Worm (Caenorhabditis elegans) whole organism, L2 larva: ENCODE data around the gene srh-40.
A peak's percentile ranks its signal among the peaks of the same experiment; 100 is the strongest.

ENCODE experiments used
- C34F6.9 ChIP-seq: fragments of 150-350 bp; optimal IDR thresholded peaks from 2 replicates; lab custom pipeline; 2014; ENCODE audit warnings: missing biosample characterization, missing genetic modification characterization
- F13H6.1 ChIP-seq: sonication (generic microtip); optimal IDR thresholded peaks from 2 replicates; lab custom pipeline; 2016; ENCODE audit warnings: missing genetic modification characterization, missing compliant biosample characterization
- R02D3.7 ChIP-seq: fragments of 150-350 bp; optimal IDR thresholded peaks from 2 replicates; lab custom pipeline; 2014; ENCODE audit warnings: missing biosample characterization, missing genetic modification characterization
- Y55F3AM.14 ChIP-seq: fragments of 200-800 bp; sonication (Bioruptor generic); optimal IDR thresholded peaks from 2 replicates; lab custom pipeline; 2018; ENCODE audit warnings: mild to moderate bottlenecking, missing genetic modification characterization, missing compliant biosample characterization
- ZK546.5 ChIP-seq: sonication (generic microtip); optimal IDR thresholded peaks from 2 replicates; lab custom pipeline; 2017; ENCODE audit warnings: missing biosample characterization, missing genetic modification characterization
- alr-1 ChIP-seq: fragments of 150-350 bp; optimal IDR thresholded peaks from 2 replicates; lab custom pipeline; 2014; ENCODE audit warnings: missing biosample characterization, missing genetic modification characterization
- ama-1 ChIP-seq: fragments of 150-350 bp; optimal IDR thresholded peaks from 2 replicates; lab custom pipeline; 2018; ENCODE audit warnings: inconsistent platforms
- blmp-1 ChIP-seq: sonication (generic microtip); optimal IDR thresholded peaks from 2 replicates; lab custom pipeline; 2017; ENCODE audit warnings: missing genetic modification characterization, mild to moderate bottlenecking, missing compliant biosample characterization, antibody characterized with exemption, moderate library complexity; ENCODE audit not compliant: insufficient read depth
- ceh-16 ChIP-seq: fragments of 150-350 bp; optimal IDR thresholded peaks from 2 replicates; lab custom pipeline; 2014; ENCODE audit warnings: missing biosample characterization, missing genetic modification characterization
- crh-2 ChIP-seq: sonication (generic microtip); optimal IDR thresholded peaks from 2 replicates; lab custom pipeline; 2017; ENCODE audit warnings: missing biosample characterization, missing genetic modification characterization
- egl-27 ChIP-seq: sonication (generic microtip); optimal IDR thresholded peaks from 3 replicates; lab custom pipeline; 2017; ENCODE audit warnings: missing biosample characterization, missing genetic modification reagents, missing genetic modification characterization
- elt-3 ChIP-seq: sonication (generic microtip); optimal IDR thresholded peaks from 2 replicates; lab custom pipeline; 2017; ENCODE audit warnings: missing biosample characterization, missing genetic modification characterization
- fos-1 ChIP-seq: fragments of 150-350 bp; optimal IDR thresholded peaks from 2 replicates; lab custom pipeline; 2014; ENCODE audit warnings: missing biosample characterization, missing genetic modification characterization
- gmeb-1 ChIP-seq: fragments of 150-350 bp; optimal IDR thresholded peaks from 2 replicates; lab custom pipeline; 2014; ENCODE audit warnings: missing biosample characterization, missing genetic modification characterization
- lin-11 ChIP-seq: fragments of 150-350 bp; sonication (generic microtip); optimal IDR thresholded peaks from 2 replicates; lab custom pipeline; 2014; ENCODE audit warnings: missing biosample characterization, missing genetic modification characterization, inconsistent platforms, mixed read lengths
- lin-13 ChIP-seq: fragments of 150-350 bp; optimal IDR thresholded peaks from 2 replicates; lab custom pipeline; 2014; ENCODE audit warnings: missing biosample characterization, missing genetic modification reagents, missing genetic modification characterization
- lin-39 ChIP-seq: fragments of 150-350 bp; optimal IDR thresholded peaks from 2 replicates; lab custom pipeline; 2014; ENCODE audit warnings: missing biosample characterization, missing genetic modification reagents, missing genetic modification characterization
- lsy-2 ChIP-seq, 2 experiments: fragments of 150-350 bp in 1 of 2; sonication (generic microtip) in 1 of 2; optimal IDR thresholded peaks; 2 replicates each; lab custom pipeline; 2014 to 2017; ENCODE audit warnings: missing biosample characterization in 2 of 2, missing genetic modification characterization in 2 of 2
- mab-5 ChIP-seq: fragments of 150-350 bp; optimal IDR thresholded peaks from 2 replicates; lab custom pipeline; 2014; ENCODE audit warnings: missing biosample characterization, missing genetic modification characterization
- mdl-1 ChIP-seq, 2 experiments: fragments of 150-350 bp in 1 of 2; sonication (generic microtip) in 1 of 2; optimal IDR thresholded peaks; 2 replicates each; lab custom pipeline; 2017; ENCODE audit warnings: missing biosample characterization in 2 of 2, missing genetic modification characterization in 2 of 2
- nhr-10 ChIP-seq: sonication (generic microtip); optimal IDR thresholded peaks from 2 replicates; lab custom pipeline; 2017; ENCODE audit warnings: missing biosample characterization, missing genetic modification characterization
- nhr-12 ChIP-seq: fragments of 150-350 bp; optimal IDR thresholded peaks from 2 replicates; lab custom pipeline; 2014; ENCODE audit warnings: missing biosample characterization, missing genetic modification characterization
- nhr-129 ChIP-seq: fragments of 150-350 bp; optimal IDR thresholded peaks from 2 replicates; lab custom pipeline; 2014; ENCODE audit warnings: missing biosample characterization, missing genetic modification characterization
- nhr-21 ChIP-seq: fragments of 150-350 bp; optimal IDR thresholded peaks from 2 replicates; lab custom pipeline; 2014; ENCODE audit warnings: missing biosample characterization, missing genetic modification characterization
- nhr-23 ChIP-seq: fragments of 150-350 bp; optimal IDR thresholded peaks from 2 replicates; lab custom pipeline; 2014; ENCODE audit warnings: missing biosample characterization, missing genetic modification reagents, missing genetic modification characterization
- nhr-25 ChIP-seq: fragments of 150-350 bp; sonication (generic microtip); optimal IDR thresholded peaks from 3 replicates; lab custom pipeline; 2014; ENCODE audit warnings: missing biosample characterization, missing genetic modification characterization
- nhr-6 ChIP-seq: fragments of 150-350 bp; optimal IDR thresholded peaks from 2 replicates; lab custom pipeline; 2014; ENCODE audit warnings: missing biosample characterization, missing genetic modification characterization
- nhr-77 ChIP-seq: fragments of 150-350 bp; optimal IDR thresholded peaks from 2 replicates; lab custom pipeline; 2014; ENCODE audit warnings: missing biosample characterization, missing genetic modification characterization
- peb-1 ChIP-seq: fragments of 150-350 bp; optimal IDR thresholded peaks from 2 replicates; lab custom pipeline; 2014; ENCODE audit warnings: missing biosample characterization, missing genetic modification characterization
- sem-4 ChIP-seq: fragments of 150-350 bp; optimal IDR thresholded peaks from 2 replicates; lab custom pipeline; 2014; ENCODE audit warnings: missing biosample characterization, missing genetic modification reagents, missing genetic modification characterization
- skn-1 ChIP-seq: sonication (generic microtip); optimal IDR thresholded peaks from 2 replicates; lab custom pipeline; 2017; ENCODE audit warnings: missing biosample characterization, missing genetic modification characterization
- sma-3 ChIP-seq: sonication (generic microtip); optimal IDR thresholded peaks from 2 replicates; lab custom pipeline; 2016; ENCODE audit warnings: missing genetic modification reagents, missing genetic modification characterization, missing compliant biosample characterization
- sma-9 ChIP-seq, 2 experiments: fragments of 150-350 bp in 1 of 2; sonication (generic microtip) in 1 of 2; optimal IDR thresholded peaks; 2 replicates each; lab custom pipeline; 2014 to 2016; ENCODE audit warnings: missing genetic modification characterization in 2 of 2, mild to moderate bottlenecking in 1 of 2, missing biosample characterization in 1 of 2, missing compliant biosample characterization in 1 of 2, missing genetic modification reagents in 1 of 2, moderate library complexity in 1 of 2
- snpc-4 ChIP-seq: fragments of 150-350 bp; optimal IDR thresholded peaks from 2 replicates; lab custom pipeline; 2014; ENCODE audit warnings: missing biosample characterization, missing genetic modification characterization
- unc-39 ChIP-seq: fragments of 150-350 bp; optimal IDR thresholded peaks from 2 replicates; lab custom pipeline; 2014; ENCODE audit warnings: missing biosample characterization, missing genetic modification characterization
- unc-55 ChIP-seq: fragments of 150-350 bp; sonication (generic microtip); optimal IDR thresholded peaks from 3 replicates; lab custom pipeline; 2014; ENCODE audit warnings: missing biosample characterization, missing genetic modification reagents, missing genetic modification characterization
- unc-62 ChIP-seq: fragments of 150-350 bp; optimal IDR thresholded peaks from 2 replicates; lab custom pipeline; 2014; ENCODE audit warnings: missing biosample characterization, missing genetic modification reagents, missing genetic modification characterization
- zag-1 ChIP-seq: fragments of 150-350 bp; optimal IDR thresholded peaks from 2 replicates; lab custom pipeline; 2014; ENCODE audit warnings: missing biosample characterization, missing genetic modification characterization
- ztf-4 ChIP-seq: fragments of 150-350 bp; optimal IDR thresholded peaks from 2 replicates; lab custom pipeline; 2014; ENCODE audit warnings: missing biosample characterization, missing genetic modification characterization

Gene srh-40

ce11 chrIII:6604317-6604716, 6.3 kb upstream of the srh-40 start:
- TF ChIP-seq crh-2 (tag; lab: Kevin White, UChicago) (peak; percentile 18), fos-1 (tag; lab: Kevin White, UChicago) (peak; percentile 62), mdl-1 (tag; optimal IDR thresholded peaks at IDR 0.05; lab: Kevin White, UChicago) (no peak), sma-9 (GFP tag; optimal IDR thresholded peaks at IDR 0.05; lab: Kevin White, UChicago) (peak; percentile 29), sma-9 (tag; optimal IDR thresholded peaks at IDR 0.05; lab: Kevin White, UChicago) (no peak), unc-39 (no peak), blmp-1 (tag; lab: Kevin White, UChicago) (peak; percentile 18), skn-1 (tag; lab: Kevin White, UChicago) (no peak)

ce11 chrIII:6605442-6605992, 5.1 kb upstream of the srh-40 start:
- no peak for TF ChIP-seq gmeb-1 (tag; lab: Kevin White, UChicago)
- TF ChIP-seq R02D3.7 (tag; lab: Kevin White, UChicago), result no peak
- peak; percentile 63 for TF ChIP-seq sma-9 (GFP tag; optimal IDR thresholded peaks at IDR 0.05; lab: Kevin White, UChicago)
- no peak for TF ChIP-seq sma-9 (tag; optimal IDR thresholded peaks at IDR 0.05; lab: Kevin White, UChicago)
- TF ChIP-seq sem-4 (tag; lab: Kevin White, UChicago), result no peak
- no peak for TF ChIP-seq F13H6.1 (tag; lab: Kevin White, UChicago)
- no peak for TF ChIP-seq nhr-129 (tag; lab: Kevin White, UChicago)
- no peak for TF ChIP-seq nhr-77 (tag; lab: Kevin White, UChicago)
- no peak for TF ChIP-seq nhr-23 (tag; lab: Kevin White, UChicago)
- peak; percentile 3 for TF ChIP-seq fos-1 (tag; lab: Kevin White, UChicago)
- TF ChIP-seq ZK546.5 (tag; lab: Kevin White, UChicago), result no peak

- TF ChIP-seq gmeb-1 (tag; lab: Kevin White, UChicago), result peak; percentile 55
- TF ChIP-seq unc-55 (GFP tag; lab: Kevin White, UChicago), result peak; percentile 86
- TF ChIP-seq sma-9 (GFP tag; optimal IDR thresholded peaks at IDR 0.05; lab: Kevin White, UChicago), result peak; percentile 86
- no peak for TF ChIP-seq sma-9 (tag; optimal IDR thresholded peaks at IDR 0.05; lab: Kevin White, UChicago)
- no peak for TF ChIP-seq nhr-10 (tag; lab: Kevin White, UChicago)
- TF ChIP-seq mab-5 (tag; lab: Kevin White, UChicago), result peak; percentile 63
- TF ChIP-seq zag-1 (tag; lab: Kevin White, UChicago), result peak; percentile 75
- TF ChIP-seq sem-4 (tag; lab: Kevin White, UChicago), result peak; percentile 58
- peak; percentile 86 for TF ChIP-seq C34F6.9
- TF ChIP-seq egl-27, result peak; percentile 8
- TF ChIP-seq mdl-1 (tag; optimal IDR thresholded peaks at IDR 0.05; lab: Kevin White, UChicago), result peak; percentile 78 to 85
- TF ChIP-seq elt-3 (tag; lab: Kevin White, UChicago), result no peak
- peak; percentile 73 for TF ChIP-seq F13H6.1 (tag; lab: Kevin White, UChicago)
- no peak for TF ChIP-seq alr-1 (tag; lab: Kevin White, UChicago)
- peak; percentile 52 to 86 for TF ChIP-seq lsy-2 (tag; optimal IDR thresholded peaks at IDR 0.05; lab: Kevin White, UChicago)
- TF ChIP-seq ZK546.5 (tag; lab: Kevin White, UChicago), result no peak
- TF ChIP-seq lin-39 (tag; lab: Kevin White, UChicago), result no peak
- TF ChIP-seq nhr-77 (tag; lab: Kevin White, UChicago), result no peak
- TF ChIP-seq ceh-16 (tag; lab: Kevin White, UChicago), result no peak
- peak; percentile 73 for TF ChIP-seq ama-1 (lab: Kevin White, UChicago)
- peak; percentile 58 for TF ChIP-seq nhr-21 (tag; lab: Kevin White, UChicago)
- no peak for TF ChIP-seq skn-1 (tag; lab: Kevin White, UChicago)
- peak; percentile 4 for TF ChIP-seq lin-11 (tag; lab: Kevin White, UChicago)
- TF ChIP-seq crh-2 (tag; lab: Kevin White, UChicago), result peak; percentile 88
- peak; percentile 64 for TF ChIP-seq Y55F3AM.14 (GFP tag; lab: Kevin White, UChicago)
- peak; percentile 82 for TF ChIP-seq nhr-6
- peak; percentile 92 for TF ChIP-seq ztf-4 (tag; lab: Kevin White, UChicago)
- peak; percentile 78 for TF ChIP-seq sma-3 (GFP tag; lab: Kevin White, UChicago)
- peak; percentile 88 for TF ChIP-seq nhr-129 (tag; lab: Kevin White, UChicago)
- TF ChIP-seq fos-1 (tag; lab: Kevin White, UChicago), result peak; percentile 63
- TF ChIP-seq blmp-1 (tag; lab: Kevin White, UChicago), result peak; percentile 54
- peak; percentile 77 for TF ChIP-seq snpc-4
- no peak for TF ChIP-seq peb-1
- TF ChIP-seq nhr-25 (tag; lab: Kevin White, UChicago), result peak; percentile 52
- no peak for TF ChIP-seq nhr-12 (tag; lab: Kevin White, UChicago)
- TF ChIP-seq R02D3.7 (tag; lab: Kevin White, UChicago), result no peak
- TF ChIP-seq unc-39, result no peak
- TF ChIP-seq unc-62 (GFP tag; lab: Kevin White, UChicago), result no peak
- peak; percentile 82 for TF ChIP-seq lin-13
Observed at ce11 chrIII:6606022-6606467, 4.6 kb upstream of the srh-40 start.
